Fruit fly (Drosophila melanogaster) whole organism, embryonic: ENCODE data around the gene Sec24CD.
A peak's percentile ranks its signal among the peaks of the same experiment; 100 is the strongest.

ENCODE experiments used
- ATbp ChIP-seq: fragments of 200-800 bp; sonication (Bioruptor generic); optimal IDR thresholded peaks from 2 replicates; lab custom pipeline; 2017; ENCODE audit warnings: missing biosample characterization, mild to moderate bottlenecking, missing genetic modification characterization, missing genetic modification reagents
- Atf3 ChIP-seq: fragments of 200-800 bp; sonication (Bioruptor generic); optimal IDR thresholded peaks from 3 replicates; lab custom pipeline; 2016; ENCODE audit warnings: missing biosample characterization, missing genetic modification characterization
- Atf6 ChIP-seq: fragments of 200-800 bp; sonication (Bioruptor generic); IDR thresholded peaks from 2 replicates; pipeline ENCODE4 v1.3.6; 2022; ENCODE audit warnings: missing biosample characterization, missing genetic modification characterization
- CG10431 ChIP-seq: fragments of 200-800 bp; sonication (Bioruptor generic); optimal IDR thresholded peaks from 3 replicates; lab custom pipeline; 2018; ENCODE audit warnings: missing biosample characterization, mild to moderate bottlenecking, missing genetic modification characterization
- CG11085 ChIP-seq: fragments of 200-800 bp; sonication (Bioruptor generic); IDR thresholded peaks from 2 replicates; pipeline ENCODE4 v1.3.6; 2022; ENCODE audit warnings: missing biosample characterization, missing genetic modification characterization
- CG11456 ChIP-seq: fragments of 200-800 bp; sonication (Bioruptor generic); IDR thresholded peaks from 3 replicates; pipeline ENCODE4 v1.3.6; 2022; ENCODE audit warnings: missing biosample characterization, missing genetic modification characterization
- CG12219 ChIP-seq: fragments of 200-800 bp; sonication (Bioruptor generic); optimal IDR thresholded peaks from 3 replicates; lab custom pipeline; 2018; ENCODE audit warnings: missing biosample characterization, mild to moderate bottlenecking, missing genetic modification characterization
- CG13775 ChIP-seq: fragments of 200-800 bp; sonication (Bioruptor generic); optimal IDR thresholded peaks from 3 replicates; lab custom pipeline; 2017; ENCODE audit warnings: missing biosample characterization, mild to moderate bottlenecking, missing genetic modification characterization
- CG14667 ChIP-seq: fragments of 200-800 bp; sonication (Bioruptor generic); IDR thresholded peaks from 2 replicates; pipeline ENCODE4 v1.3.6; 2022; ENCODE audit warnings: missing biosample characterization, missing genetic modification characterization
- CG15269 ChIP-seq: fragments of 200-800 bp; sonication (Bioruptor generic); optimal IDR thresholded peaks from 2 replicates; lab custom pipeline; 2018; ENCODE audit warnings: missing biosample characterization, mild to moderate bottlenecking, missing genetic modification characterization, moderate library complexity
- CG15696 ChIP-seq: fragments of 200-800 bp; sonication (Bioruptor generic); optimal IDR thresholded peaks from 2 replicates; lab custom pipeline; 2019; ENCODE audit warnings: missing biosample characterization, mild to moderate bottlenecking, missing genetic modification characterization, moderate library complexity
- CG16779 ChIP-seq: fragments of 200-800 bp; sonication (Bioruptor generic); IDR thresholded peaks from 2 replicates; pipeline ENCODE4 v1.3.6; 2022; ENCODE audit warnings: missing biosample characterization, missing genetic modification characterization
- CG17359 ChIP-seq: fragments of 200-800 bp; sonication (Bioruptor generic); optimal IDR thresholded peaks from 3 replicates; lab custom pipeline; 2018; ENCODE audit warnings: missing biosample characterization, mild to moderate bottlenecking, missing genetic modification characterization, moderate library complexity
- CG18011 ChIP-seq: fragments of 200-800 bp; sonication (Bioruptor generic); optimal IDR thresholded peaks from 2 replicates; lab custom pipeline; 2017; ENCODE audit warnings: missing biosample characterization, missing genetic modification characterization, mild to moderate bottlenecking, moderate library complexity, missing genotype
- CG2199 ChIP-seq: fragments of 200-800 bp; sonication (Bioruptor generic); IDR thresholded peaks from 3 replicates; pipeline ENCODE4 v1.3.6; 2022; ENCODE audit warnings: missing biosample characterization, missing genetic modification characterization
- CG30403 ChIP-seq: fragments of 200-800 bp; sonication (Bioruptor generic); optimal IDR thresholded peaks from 3 replicates; lab custom pipeline; 2016; ENCODE audit warnings: missing biosample characterization, missing genetic modification characterization
- CG30431 ChIP-seq: fragments of 200-800 bp; sonication (Bioruptor generic); optimal IDR thresholded peaks from 2 replicates; lab custom pipeline; 2017; ENCODE audit warnings: missing biosample characterization, missing genetic modification characterization
- CG43689 ChIP-seq: fragments of 200-800 bp; sonication (Bioruptor generic); IDR thresholded peaks from 2 replicates; pipeline ENCODE4 v1.3.6; 2022; ENCODE audit warnings: missing biosample characterization, missing genetic modification characterization
- CG4854 ChIP-seq: fragments of 200-800 bp; sonication (Bioruptor generic); optimal IDR thresholded peaks from 2 replicates; lab custom pipeline; 2016; ENCODE audit warnings: missing biosample characterization, missing genetic modification characterization, inconsistent platforms
- CG7556 ChIP-seq: fragments of 200-800 bp; sonication (Bioruptor generic); optimal IDR thresholded peaks from 2 replicates; lab custom pipeline; 2017; ENCODE audit warnings: missing biosample characterization, mild to moderate bottlenecking, missing genetic modification characterization
- Dfd ChIP-seq, 2 experiments: fragments of >200 bp; optimal IDR thresholded peaks; 2 replicates each; lab custom pipeline; 2017; ENCODE audit warnings: missing biosample characterization in 2 of 2, missing genetic modification characterization in 2 of 2
- Dll ChIP-seq: fragments of 200-800 bp; sonication (Bioruptor generic); IDR thresholded peaks from 4 replicates; pipeline ENCODE4 v1.3.6; 2022; ENCODE audit warnings: missing biosample characterization, missing genetic modification characterization; ENCODE audit not compliant: partially characterized antibody
- Drgx ChIP-seq: fragments of 200-800 bp; sonication (Bioruptor generic); IDR thresholded peaks from 2 replicates; pipeline ENCODE4 v1.3.6; 2022; ENCODE audit warnings: missing biosample characterization, missing genetic modification characterization
- E2f1 ChIP-seq: fragments of 200-800 bp; sonication (Bioruptor generic); IDR thresholded peaks from 2 replicates; pipeline ENCODE4 v1.3.6; 2022; ENCODE audit warnings: missing biosample characterization, missing genetic modification characterization
- GATAe ChIP-seq: fragments of 200-800 bp; sonication (Bioruptor generic); conservative IDR thresholded peaks from 2 replicates; pipeline ENCODE4 v1.3.6; 2022; ENCODE audit warnings: missing biosample characterization, missing genetic modification characterization
- HmgZ ChIP-seq: fragments of 200-800 bp; sonication (Bioruptor generic); optimal IDR thresholded peaks from 2 replicates; lab custom pipeline; 2018; ENCODE audit warnings: missing biosample characterization, mild to moderate bottlenecking, missing genetic modification characterization
- Neu2 ChIP-seq: fragments of 200-800 bp; sonication (Bioruptor generic); optimal IDR thresholded peaks from 3 replicates; lab custom pipeline; 2016; ENCODE audit warnings: missing biosample characterization, missing genetic modification characterization, borderline replicate concordance
- Xbp1 ChIP-seq: fragments of 200-800 bp; sonication (Bioruptor generic); optimal IDR thresholded peaks from 3 replicates; lab custom pipeline; 2016; ENCODE audit warnings: missing biosample characterization, mild to moderate bottlenecking, missing genetic modification characterization
- ap ChIP-seq: fragments of 200-800 bp; sonication (Bioruptor generic); IDR thresholded peaks from 2 replicates; pipeline ENCODE4 v1.3.6; 2022; ENCODE audit warnings: missing biosample characterization, missing genetic modification characterization
- ash1 ChIP-seq: fragments of 200-800 bp; sonication (Bioruptor generic); optimal IDR thresholded peaks from 2 replicates; lab custom pipeline; 2018; ENCODE audit warnings: missing biosample characterization, mild to moderate bottlenecking, missing genetic modification characterization
- bab2 ChIP-seq: fragments of 200-800 bp; sonication (Bioruptor generic); optimal IDR thresholded peaks from 2 replicates; lab custom pipeline; 2016; ENCODE audit warnings: missing biosample characterization, missing genetic modification characterization
- bigmax ChIP-seq: fragments of 200-800 bp; sonication (Bioruptor generic); optimal IDR thresholded peaks from 2 replicates; lab custom pipeline; 2018; ENCODE audit warnings: missing biosample characterization, mild to moderate bottlenecking, missing genetic modification characterization
- cas ChIP-seq: fragments of 200-800 bp; sonication (Bioruptor generic); IDR thresholded peaks from 2 replicates; pipeline ENCODE4 v1.3.6; 2022; ENCODE audit warnings: missing biosample characterization, missing genetic modification characterization
- danr ChIP-seq: fragments of 200-800 bp; sonication (Bioruptor generic); IDR thresholded peaks from 2 replicates; pipeline ENCODE4 v1.3.6; 2022; ENCODE audit warnings: missing biosample characterization, missing genetic modification characterization
- eve ChIP-seq, 2 experiments: fragments of >200 bp; optimal IDR thresholded peaks; 2 replicates each; lab custom pipeline; 2017; ENCODE audit warnings: missing biosample characterization in 2 of 2, missing genetic modification characterization in 2 of 2
- ewg ChIP-seq: fragments of 200-800 bp; sonication (Bioruptor generic); optimal IDR thresholded peaks from 3 replicates; lab custom pipeline; 2017; ENCODE audit warnings: mild to moderate bottlenecking, missing biosample characterization, missing genetic modification reagents, missing genetic modification characterization
- exex ChIP-seq: fragments of 200-800 bp; sonication (Bioruptor generic); optimal IDR thresholded peaks from 4 replicates; lab custom pipeline; 2018; ENCODE audit warnings: missing biosample characterization, mild to moderate bottlenecking, missing genetic modification characterization, moderate library complexity
- fru ChIP-seq: fragments of >200 bp; optimal IDR thresholded peaks from 2 replicates; lab custom pipeline; 2017
- gfzf ChIP-seq: fragments of 200-800 bp; sonication (Bioruptor generic); optimal IDR thresholded peaks from 2 replicates; lab custom pipeline; 2016; ENCODE audit warnings: missing biosample characterization, mild to moderate bottlenecking, missing genetic modification characterization, moderate library complexity
- grau ChIP-seq: fragments of 200-800 bp; optimal IDR thresholded peaks from 3 replicates; lab custom pipeline; 2019; ENCODE audit warnings: missing biosample characterization, mild to moderate bottlenecking, missing genetic modification characterization, moderate library complexity
- gsb ChIP-seq: fragments of 200-800 bp; sonication (Bioruptor generic); IDR thresholded peaks from 2 replicates; pipeline ENCODE4 v1.3.6; 2022; ENCODE audit warnings: missing biosample characterization, missing genetic modification characterization
- h ChIP-seq: fragments of >200 bp; optimal IDR thresholded peaks from 2 replicates; lab custom pipeline; 2017
- hbn ChIP-seq: fragments of 200-800 bp; sonication (Bioruptor generic); IDR thresholded peaks from 2 replicates; pipeline ENCODE4 v1.3.6; 2022; ENCODE audit warnings: missing biosample characterization, missing genetic modification characterization; ENCODE audit not compliant: partially characterized antibody
- lov ChIP-seq, 2 experiments: fragments of 200-800 bp in 1 of 2; fragments of >200 bp in 1 of 2; sonication (Bioruptor generic) in 1 of 2; IDR thresholded peaks in 1 of 2; optimal IDR thresholded peaks in 1 of 2; 2 replicates in 1 of 2; 3 replicates in 1 of 2; pipeline versions ENCODE4 v1.3.6 to Lab custom; 2017 to 2022; ENCODE audit warnings: missing biosample characterization in 1 of 2, missing genetic modification characterization in 1 of 2
- nau ChIP-seq: fragments of 200-800 bp; sonication (Bioruptor generic); optimal IDR thresholded peaks from 3 replicates; lab custom pipeline; 2017; ENCODE audit warnings: missing biosample characterization, mild to moderate bottlenecking, missing genetic modification characterization, missing genetic modification reagents
- pnt ChIP-seq: fragments of 200-800 bp; sonication (Bioruptor generic); optimal IDR thresholded peaks from 3 replicates; lab custom pipeline; 2016; ENCODE audit warnings: missing biosample characterization, missing genetic modification characterization
- repo ChIP-seq: fragments of 200-800 bp; sonication (Bioruptor generic); optimal IDR thresholded peaks from 2 replicates; lab custom pipeline; 2016; ENCODE audit warnings: missing biosample characterization, missing genetic modification characterization
- unpg ChIP-seq: fragments of 200-800 bp; sonication (Bioruptor generic); optimal IDR thresholded peaks from 3 replicates; lab custom pipeline; 2018; ENCODE audit warnings: missing biosample characterization, mild to moderate bottlenecking, missing genetic modification characterization, moderate library complexity
- usp ChIP-seq: fragments of >200 bp; optimal IDR thresholded peaks from 2 replicates; lab custom pipeline; 2017; ENCODE audit warnings: missing biosample characterization, missing genetic modification characterization

The Sec24CD gene

dm6 chr2L:2226259-2227121 is 10.2 kb downstream of the Sec24CD start, which contains the start of the genes CG15387 and sau (continued):
- TF ChIP-seq cas (peak; percentile 78; the same call in 1 of the 2 replicates), bab2 (GFP tag; lab: Kevin White, UChicago) (peak; percentile 92), ash1 (GFP tag; lab: Kevin White, UChicago) (no peak), hbn (GFP tag; lab: Robert Waterston, UW) (peak; percentile 93), CG15696 (tag; lab: Kevin White, UChicago) (peak; percentile 86), CG11085 (GFP tag; lab: Robert Waterston, UW) (peak; percentile 76), CG2199 (GFP tag; lab: Robert Waterston, UW) (0 out of 3 replicates have a peak, but pooled peaks have one; percentile 76), GATAe (no peak; the same call in 1 of the 2 replicates), grau (peak; percentile 86), ap (GFP tag; lab: Robert Waterston, UW) (peak; percentile 62), CG18011 (peak; percentile 71), CG4854 (peak; percentile 88), h (lab: Kevin White, UChicago) (no peak), CG30431 (peak; percentile 50), pnt (peak; percentile 79), HmgZ (tag; lab: Kevin White, UChicago) (peak; percentile 93), CG11456 (GFP tag; lab: Robert Waterston, UW) (peak; percentile 84), Dll (GFP tag; lab: Robert Waterston, UW) (peak; percentile 96), Atf3 (peak; percentile 86), CG30403 (peak; percentile 94), CG15269 (peak; percentile 85), CG13775 (peak; percentile 93), Drgx (peak; percentile 65), Neu2 (no peak), fru (lab: Kevin White, UChicago) (no peak), usp (no peak), Atf6 (GFP tag; lab: Robert Waterston, UW) (peak; percentile 90), gfzf (peak; percentile 41), ewg (GFP tag; lab: Kevin White, UChicago) (peak; percentile 84), bigmax (GFP tag; lab: Kevin White, UChicago) (no peak), E2f1 (GFP tag; lab: Robert Waterston, UW) (peak; percentile 80), repo (GFP tag; lab: Kevin White, UChicago) (peak; percentile 75), CG16779 (GFP tag; lab: Robert Waterston, UW) (peak; percentile 64), ATbp (GFP tag; lab: Kevin White, UChicago) (peak; percentile 56), CG17359 (tag; lab: Kevin White, UChicago) (peak; percentile 84), Dfd (GFP tag; optimal IDR thresholded peaks at IDR 0.05; lab: Kevin White, UChicago) (no peak), CG10431 (peak; percentile 67), danr (GFP tag; lab: Robert Waterston, UW) (peak; percentile 58), gsb (GFP tag; lab: Robert Waterston, UW) (peak; percentile 66), lov (optimal IDR thresholded peaks at IDR 0.05; lab: Kevin White, UChicago) (no peak), lov (GFP tag; IDR thresholded peaks at IDR 0.05; lab: Robert Waterston, UW) (peak; percentile 76; the same call in 2 of the 3 replicates), eve (GFP tag; optimal IDR thresholded peaks at IDR 0.05; lab: Kevin White, UChicago) (no peak), Xbp1 (GFP tag; lab: Kevin White, UChicago) (peak; percentile 91), CG43689 (GFP tag; lab: Robert Waterston, UW) (peak; percentile 64), CG14667 (peak; percentile 65), CG12219 (peak; percentile 69), exex (tag; lab: Kevin White, UChicago) (peak; percentile 73), nau (GFP tag; lab: Kevin White, UChicago) (peak; percentile 71), CG7556 (GFP tag; lab: Kevin White, UChicago) (peak; percentile 83), unpg (peak; percentile 85)
